Worm (Caenorhabditis elegans): ENCODE data around the gene czw-1.
"Not testable (repeated sequence)": the region's sequence is repeated elsewhere in the genome, so short reads cannot be mapped to it uniquely, and the experiment has no call there.

DNA sequence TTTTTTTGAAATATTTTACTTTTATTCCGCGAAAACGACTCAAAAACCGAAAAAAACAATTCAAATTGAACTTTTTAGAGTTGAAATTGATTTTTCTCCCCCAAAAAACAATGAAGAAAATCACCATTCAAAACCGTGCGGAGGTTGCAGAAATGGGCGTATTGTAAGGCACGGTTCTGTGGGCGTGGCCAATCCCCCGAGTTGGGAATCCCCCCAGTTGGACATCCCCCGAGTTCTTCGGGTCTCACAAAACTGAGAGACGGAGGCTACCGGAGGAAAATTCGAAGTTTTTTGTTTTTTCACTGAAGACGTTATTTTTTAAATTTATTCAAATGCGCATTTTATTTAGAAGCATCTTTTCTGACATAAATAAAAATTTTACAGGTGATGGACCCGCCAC is 1.7 kb upstream of the czw-1 start, which contains the start of gene mcm-3AP:
- not testable (repeated sequence) for TF ChIP-seq nhr-25 (tag; optimal IDR thresholded peaks at IDR 0.05; ENCODE audit: borderline replicate concordance, insufficient read depth); lir-3 (tag; optimal IDR thresholded peaks at IDR 0.05); zfp-3 (GFP tag; conservative IDR thresholded peaks at IDR 0.05); unc-39 (tag; optimal IDR thresholded peaks at IDR 0.05); nhr-28 (tag; optimal IDR thresholded peaks at IDR 0.05); daf-19 (GFP tag; conservative IDR thresholded peaks at IDR 0.05); lin-13 (GFP tag; optimal IDR thresholded peaks at IDR 0.05); mxl-2 (GFP tag; conservative IDR thresholded peaks at IDR 0.05); pha-4 (tag; optimal IDR thresholded peaks at IDR 0.05); nhr-237 (tag; optimal IDR thresholded peaks at IDR 0.05)
- 0 out of 2 replicates have a peak, but pooled peaks have one; percentile 36 for TF ChIP-seq pha-4 (GFP tag; IDR thresholded peaks at IDR 0.05)

All from whole organism, L4 larva.